Worm (Caenorhabditis elegans): ENCODE data around the gene C16D2.3.
A peak's percentile ranks its signal among the peaks of the same experiment; 100 is the strongest.

- peak; percentile 95 for TF ChIP-seq nhr-28 (tag; optimal IDR thresholded peaks at IDR 0.05)
- peak; percentile 26 for TF ChIP-seq pqm-1 (tag; optimal IDR thresholded peaks at IDR 0.05)
- TF ChIP-seq nhr-41 (GFP tag; IDR thresholded peaks at IDR 0.05) = 0 out of 2 replicates have a peak, but pooled peaks have one; percentile 54
- no peak for TF ChIP-seq dmd-9 (GFP tag; IDR thresholded peaks at IDR 0.05)
- TF ChIP-seq R02D3.7 (tag; optimal IDR thresholded peaks at IDR 0.05) = no peak
- no peak for TF ChIP-seq egl-43 (GFP tag; IDR thresholded peaks at IDR 0.05)
- no peak for TF ChIP-seq tag-97 (GFP tag; IDR thresholded peaks at IDR 0.05)
- no peak for TF ChIP-seq mdt-29 (GFP tag; IDR thresholded peaks at IDR 0.05)
- TF ChIP-seq fos-1 (tag; optimal IDR thresholded peaks at IDR 0.05) = no peak
- no peak for TF ChIP-seq lin-15B (tag; optimal IDR thresholded peaks at IDR 0.05)
- no peak for TF ChIP-seq nhr-11 (tag; optimal IDR thresholded peaks at IDR 0.05)
- peak in 1 of 2 experiments; percentile 77 for TF ChIP-seq mdl-1 (tag; optimal IDR thresholded peaks at IDR 0.05)
- peak; percentile 52 for TF ChIP-seq mep-1 (tag; optimal IDR thresholded peaks at IDR 0.05)
Measured at ce11 chrII:9113759-9114158, 24.1 kb upstream of the C16D2.3 start.
